Worm (Caenorhabditis elegans) whole organism, L1 larva: Measurements from ENCODE around the gene eef-1B.1.
A peak's percentile ranks its signal among the peaks of the same experiment; 100 is the strongest.

Experiments
- C16A3.4 ChIP-seq: fragments of 150-350 bp; optimal IDR thresholded peaks from 2 replicates; lab custom pipeline; 2014; ENCODE audit warnings: missing biosample characterization, missing genetic modification characterization
- F16B12.6 ChIP-seq: fragments of 150-350 bp; optimal IDR thresholded peaks from 2 replicates; lab custom pipeline; 2014; ENCODE audit warnings: missing biosample characterization, missing genetic modification characterization
- aha-1 ChIP-seq: fragments of 150-350 bp; optimal IDR thresholded peaks from 2 replicates; lab custom pipeline; 2014; ENCODE audit warnings: missing biosample characterization, missing genetic modification characterization
- aly-2 ChIP-seq: fragments of 150-350 bp; optimal IDR thresholded peaks from 2 replicates; lab custom pipeline; 2014; ENCODE audit warnings: missing biosample characterization, missing genetic modification characterization
- blmp-1 ChIP-seq: fragments of 150-350 bp; optimal IDR thresholded peaks from 2 replicates; lab custom pipeline; 2014; ENCODE audit warnings: missing biosample characterization, missing genetic modification characterization
- ceh-8 ChIP-seq: fragments of 200-800 bp; sonication (Bioruptor generic); optimal IDR thresholded peaks from 2 replicates; lab custom pipeline; 2018; ENCODE audit warnings: mild to moderate bottlenecking, missing genetic modification characterization, moderate library complexity, missing compliant biosample characterization
- ceh-82 ChIP-seq, 3 experiments: fragments of 150-350 bp in 1 of 3; sonication (generic microtip) in 2 of 3; optimal IDR thresholded peaks; 2 replicates each; lab custom pipeline; 2014 to 2017; ENCODE audit warnings: missing biosample characterization in 3 of 3, missing genetic modification characterization in 3 of 3
- dpl-1 ChIP-seq, 3 experiments: fragments of 150-350 bp in 2 of 3; sonication (generic microtip) in 1 of 3; optimal IDR thresholded peaks; 2 replicates each; lab custom pipeline; 2014 to 2017; ENCODE audit warnings: missing biosample characterization in 3 of 3, missing genetic modification characterization in 3 of 3, missing genetic modification reagents in 3 of 3
- efl-3 ChIP-seq: fragments of 200-800 bp; sonication (Bioruptor generic); optimal IDR thresholded peaks from 2 replicates; lab custom pipeline; 2018; ENCODE audit warnings: mild to moderate bottlenecking, missing genetic modification characterization, missing compliant biosample characterization
- egl-13 ChIP-seq: sonication (generic microtip); optimal IDR thresholded peaks from 2 replicates; lab custom pipeline; 2016; ENCODE audit warnings: missing genotype, missing genetic modification reagents, missing genetic modification characterization, missing compliant biosample characterization
- elt-2 ChIP-seq: sonication (generic microtip); optimal IDR thresholded peaks from 2 replicates; lab custom pipeline; 2016; ENCODE audit warnings: missing genetic modification characterization, mild to moderate bottlenecking, inconsistent platforms, missing compliant biosample characterization, missing genetic modification reagents
- elt-3 ChIP-seq, 6 experiments: fragments of 150-350 bp in 1 of 6; sonication (generic microtip); optimal IDR thresholded peaks; 2 replicates each; lab custom pipeline; 2017 to 2018; ENCODE audit warnings: missing biosample characterization in 6 of 6, missing genetic modification characterization in 6 of 6, inconsistent platforms in 1 of 6
- fkh-10 ChIP-seq: sonication (generic microtip); optimal IDR thresholded peaks from 2 replicates; lab custom pipeline; 2017; ENCODE audit warnings: missing biosample characterization, missing genetic modification reagents, missing genetic modification characterization
- fkh-4 ChIP-seq: sonication (generic microtip); optimal IDR thresholded peaks from 2 replicates; lab custom pipeline; 2016; ENCODE audit warnings: missing compliant biosample characterization, missing genetic modification characterization, borderline replicate concordance
- fos-1 ChIP-seq: fragments of 150-350 bp; optimal IDR thresholded peaks from 2 replicates; lab custom pipeline; 2014; ENCODE audit warnings: missing biosample characterization, missing genetic modification characterization
- lin-14 ChIP-seq: fragments of 200-800 bp; sonication (Bioruptor generic); optimal IDR thresholded peaks from 2 replicates; lab custom pipeline; 2018; ENCODE audit warnings: mild to moderate bottlenecking, missing genetic modification characterization, moderate library complexity, missing compliant biosample characterization
- lin-15B ChIP-seq: fragments of 150-350 bp; sonication (generic microtip); optimal IDR thresholded peaks from 3 replicates; lab custom pipeline; 2014; ENCODE audit warnings: missing biosample characterization, missing genetic modification characterization
- lin-35 ChIP-seq, 2 experiments: fragments of 150-350 bp; optimal IDR thresholded peaks; 2 replicates each; lab custom pipeline; 2014; ENCODE audit warnings: missing biosample characterization in 2 of 2, missing genetic modification characterization in 2 of 2, missing genetic modification reagents in 2 of 2
- lsy-2 ChIP-seq, 2 experiments: fragments of 150-350 bp; optimal IDR thresholded peaks; 2 replicates each; lab custom pipeline; 2014; ENCODE audit warnings: missing biosample characterization in 2 of 2, missing genetic modification characterization in 2 of 2
- mdl-1 ChIP-seq, 2 experiments: fragments of 150-350 bp; optimal IDR thresholded peaks; 2 replicates each; lab custom pipeline; 2014 to 2017; ENCODE audit warnings: missing biosample characterization in 2 of 2, missing genetic modification characterization in 2 of 2, inconsistent platforms in 1 of 2
- nhr-11 ChIP-seq: fragments of 150-350 bp; optimal IDR thresholded peaks from 2 replicates; lab custom pipeline; 2014; ENCODE audit warnings: missing biosample characterization, missing genetic modification characterization
- nhr-20 ChIP-seq: sonication (generic microtip); optimal IDR thresholded peaks from 2 replicates; lab custom pipeline; 2016; ENCODE audit warnings: mild to moderate bottlenecking, missing genetic modification characterization, missing compliant biosample characterization
- nhr-237 ChIP-seq: fragments of 150-350 bp; optimal IDR thresholded peaks from 2 replicates; lab custom pipeline; 2014; ENCODE audit warnings: missing biosample characterization, missing genetic modification characterization
- nhr-47 ChIP-seq: sonication (generic microtip); optimal IDR thresholded peaks from 2 replicates; lab custom pipeline; 2016; ENCODE audit warnings: mild to moderate bottlenecking, missing genetic modification characterization, moderate library complexity, missing compliant biosample characterization
- nhr-77 ChIP-seq: fragments of 150-350 bp; optimal IDR thresholded peaks from 2 replicates; lab custom pipeline; 2014; ENCODE audit warnings: missing biosample characterization, missing genetic modification characterization
- nhr-85 ChIP-seq: sonication (generic microtip); peaks from one replicate; lab custom pipeline; 2016; ENCODE audit warnings: missing genetic modification characterization, inconsistent platforms, missing compliant biosample characterization
- nhr-90 ChIP-seq: sonication (generic microtip); optimal IDR thresholded peaks from 2 replicates; lab custom pipeline; 2016; ENCODE audit warnings: mild to moderate bottlenecking, missing genetic modification characterization, missing compliant biosample characterization; ENCODE audit not compliant: poor library complexity
- pax-3 ChIP-seq: fragments of 200-800 bp; sonication (Bioruptor generic); optimal IDR thresholded peaks from 2 replicates; lab custom pipeline; 2018; ENCODE audit warnings: mild to moderate bottlenecking, missing genetic modification characterization, moderate library complexity, missing compliant biosample characterization
- pqm-1 ChIP-seq: sonication (generic microtip); optimal IDR thresholded peaks from 3 replicates; lab custom pipeline; 2017; ENCODE audit warnings: missing biosample characterization, missing genetic modification characterization
- rnt-1 ChIP-seq: sonication (generic microtip); optimal IDR thresholded peaks from 2 replicates; lab custom pipeline; 2016; ENCODE audit warnings: mild to moderate bottlenecking, missing genetic modification characterization, moderate library complexity, missing compliant biosample characterization
- skn-1 ChIP-seq: fragments of 150-350 bp; optimal IDR thresholded peaks from 2 replicates; lab custom pipeline; 2014; ENCODE audit warnings: missing biosample characterization, missing genetic modification characterization
- snpc-4 ChIP-seq: fragments of 150-350 bp; optimal IDR thresholded peaks from 2 replicates; lab custom pipeline; 2014; ENCODE audit warnings: missing biosample characterization, missing genetic modification characterization
- sup-37 ChIP-seq: fragments of 200-800 bp; sonication (Bioruptor generic); optimal IDR thresholded peaks from 2 replicates; lab custom pipeline; 2018; ENCODE audit warnings: mild to moderate bottlenecking, missing genetic modification characterization, missing compliant biosample characterization
- swsn-7 ChIP-seq: sonication (generic microtip); optimal IDR thresholded peaks from 2 replicates; lab custom pipeline; 2016; ENCODE audit warnings: missing genetic modification characterization, missing compliant biosample characterization
- tbx-2 ChIP-seq: sonication (generic microtip); optimal IDR thresholded peaks from 2 replicates; lab custom pipeline; 2016; ENCODE audit warnings: missing genetic modification characterization, missing compliant biosample characterization
- unc-30 ChIP-seq: sonication (generic microtip); optimal IDR thresholded peaks from 2 replicates; lab custom pipeline; 2017; ENCODE audit warnings: missing biosample characterization, missing genetic modification characterization
- unc-62 ChIP-seq: fragments of 150-350 bp; optimal IDR thresholded peaks from 2 replicates; lab custom pipeline; 2014; ENCODE audit warnings: missing biosample characterization, missing genetic modification reagents, missing genetic modification characterization
- unc-86 ChIP-seq: sonication (generic microtip); optimal IDR thresholded peaks from 2 replicates; lab custom pipeline; 2016; ENCODE audit warnings: missing genetic modification characterization, missing compliant biosample characterization
- unc-98 ChIP-seq: fragments of 200-800 bp; sonication (Bioruptor generic); IDR thresholded peaks from 2 replicates; pipeline ENCODE4 v1.3.6; 2022; ENCODE audit warnings: missing genetic modification characterization, missing compliant biosample characterization
- vab-15 ChIP-seq: sonication (generic microtip); optimal IDR thresholded peaks from 2 replicates; lab custom pipeline; 2017; ENCODE audit warnings: missing genotype, mild to moderate bottlenecking, missing genetic modification characterization, missing compliant biosample characterization
- ztf-11 ChIP-seq, 2 experiments: sonication (generic microtip); optimal IDR thresholded peaks; 2 replicates each; lab custom pipeline; 2016 to 2017; ENCODE audit warnings: missing genetic modification characterization in 2 of 2, missing biosample characterization in 1 of 2, missing compliant biosample characterization in 1 of 2

Gene eef-1B.1

DNA sequence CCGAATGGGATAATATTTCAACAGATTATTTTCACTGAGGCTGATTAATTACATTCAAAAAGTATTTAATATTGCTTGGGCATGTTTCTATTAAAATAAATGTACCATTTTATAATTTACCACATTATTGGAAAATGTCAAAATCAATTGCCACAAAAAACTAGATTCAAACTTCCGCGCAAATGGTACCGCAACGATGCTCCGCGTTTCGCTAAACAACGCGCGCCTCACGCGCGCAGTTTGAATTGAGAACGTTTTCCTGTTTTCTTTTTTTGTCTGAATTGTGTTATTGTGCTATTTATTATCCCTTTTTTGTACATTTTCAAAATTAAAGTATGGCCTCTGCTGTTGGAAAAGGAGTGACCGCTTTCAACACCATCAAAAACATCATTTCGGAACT is 32.4 kb downstream of the eef-1B.1 start, which contains the start of gene C29E4.12 (continued):
- TF ChIP-seq ceh-82 (tag; optimal IDR thresholded peaks at IDR 0.05; lab: Kevin White, UChicago), result peak; percentile 47 to 79 (median 69)
- TF ChIP-seq rnt-1 (tag; lab: Kevin White, UChicago), result peak; percentile 87
- TF ChIP-seq dpl-1 (GFP tag; optimal IDR thresholded peaks at IDR 0.05; lab: Kevin White, UChicago), result peak; percentile 96 to 98 (median 98)
- peak; percentile 26 for TF ChIP-seq egl-13
- TF ChIP-seq lsy-2 (tag; optimal IDR thresholded peaks at IDR 0.05; lab: Kevin White, UChicago), result peak; percentile 84 to 92
- TF ChIP-seq fos-1 (tag; lab: Kevin White, UChicago), result peak; percentile 7
- peak; percentile 82 for TF ChIP-seq C16A3.4 (tag; lab: Kevin White, UChicago)
- TF ChIP-seq unc-98 (GFP tag; lab: Robert Waterston, UW), result no peak
- peak; percentile 71 for TF ChIP-seq swsn-7 (tag; lab: Kevin White, UChicago)
- TF ChIP-seq pax-3 (tag; lab: Kevin White, UChicago), result peak; percentile 65
- TF ChIP-seq vab-15 (tag; lab: Kevin White, UChicago), result no peak
- peak; percentile 70 for TF ChIP-seq nhr-90
- no peak for TF ChIP-seq fkh-10 (GFP tag; lab: Kevin White, UChicago)
- TF ChIP-seq unc-62 (GFP tag; lab: Kevin White, UChicago), result no peak
- TF ChIP-seq F16B12.6 (tag; lab: Kevin White, UChicago), result peak; percentile 62
- no peak for TF ChIP-seq efl-3 (GFP tag; lab: Kevin White, UChicago)
- TF ChIP-seq skn-1 (tag; lab: Kevin White, UChicago), result peak; percentile 81
- peak; percentile 77 for TF ChIP-seq tbx-2 (tag; lab: Kevin White, UChicago)
- TF ChIP-seq sup-37, result no peak
- no peak for TF ChIP-seq lin-14 (GFP tag; lab: Kevin White, UChicago)
- TF ChIP-seq fkh-4 (tag; lab: Kevin White, UChicago), result no peak
- TF ChIP-seq ztf-11 (tag; optimal IDR thresholded peaks at IDR 0.05; lab: Kevin White, UChicago), result peak in 1 of 2 experiments; percentile 18
- TF ChIP-seq nhr-47, result peak; percentile 84
- TF ChIP-seq nhr-85 (tag; lab: Kevin White, UChicago), result peak; percentile 86
- TF ChIP-seq lin-35 (GFP tag; optimal IDR thresholded peaks at IDR 0.05; lab: Kevin White, UChicago), result peak; percentile 98 to 99
- TF ChIP-seq nhr-237 (tag; lab: Kevin White, UChicago), result peak; percentile 62
- TF ChIP-seq unc-86 (tag; lab: Kevin White, UChicago), result peak; percentile 53
- peak; percentile 64 for TF ChIP-seq aly-2 (tag; lab: Kevin White, UChicago)
- TF ChIP-seq pqm-1, result no peak
- peak; percentile 74 for TF ChIP-seq nhr-20
- TF ChIP-seq lin-15B, result peak; percentile 91
- TF ChIP-seq nhr-11 (tag; lab: Kevin White, UChicago), result peak; percentile 59
- TF ChIP-seq aha-1 (tag; lab: Kevin White, UChicago), result no peak
- TF ChIP-seq elt-3 (tag; optimal IDR thresholded peaks at IDR 0.05; lab: Kevin White, UChicago), result peak in 2 of 6 experiments; percentile 4 to 64
- no peak for TF ChIP-seq ceh-8
- TF ChIP-seq unc-30 (tag; lab: Kevin White, UChicago), result no peak
- TF ChIP-seq snpc-4 (tag; lab: Kevin White, UChicago), result peak; percentile 27
- peak in 1 of 2 experiments; percentile 66 for TF ChIP-seq mdl-1 (tag; optimal IDR thresholded peaks at IDR 0.05; lab: Kevin White, UChicago)
- peak; percentile 61 for TF ChIP-seq nhr-77

DNA sequence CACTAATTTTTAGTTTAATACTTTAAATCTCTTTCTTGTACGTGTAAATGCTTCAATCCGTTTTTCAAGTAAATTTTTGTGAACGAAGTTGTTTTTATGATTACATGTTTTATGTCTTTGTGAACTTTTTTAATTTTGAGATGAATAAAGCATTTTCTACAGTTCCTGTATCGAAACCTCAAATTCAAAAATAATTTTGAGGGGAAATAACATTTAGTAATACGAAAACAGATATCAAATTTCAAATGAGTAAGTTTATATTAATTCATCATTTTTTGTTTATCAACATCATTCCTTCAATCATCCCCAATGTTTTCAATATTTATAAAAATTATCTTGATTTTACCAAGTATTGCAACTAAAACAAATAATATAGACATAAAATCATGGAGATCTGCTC is 35.6 kb downstream of the eef-1B.1 start, which contains the start of gene C29E4.10:
C29E4.10 (plus strand) TSS at position 301 of the 400 bp plus-strand sequence.
- no peak for TF ChIP-seq elt-2

- TF ChIP-seq snpc-4 (tag; lab: Kevin White, UChicago), result no peak
- TF ChIP-seq unc-98 (GFP tag; lab: Robert Waterston, UW), result no peak
- peak in 1 of 2 experiments; percentile 11 for TF ChIP-seq lin-35 (GFP tag; optimal IDR thresholded peaks at IDR 0.05; lab: Kevin White, UChicago)
- TF ChIP-seq tbx-2 (tag; lab: Kevin White, UChicago), result no peak
- no peak for TF ChIP-seq blmp-1 (tag; lab: Kevin White, UChicago)
These were observed 40.0 kb downstream of the eef-1B.1 start, which contains the start of gene ran-2 for ce11 chrIII:7933235-7933634. TSS of gene ran-2 (plus strand) at chrIII:7933535.
